Worm (Caenorhabditis elegans) whole organism, young adult: ENCODE data around the gene F29B9.12.

Source experiments
- B0035.1 ChIP-seq: sonication (generic microtip); optimal IDR thresholded peaks from 2 replicates; lab custom pipeline; 2016; ENCODE audit warnings: missing genetic modification characterization, mild to moderate bottlenecking, missing compliant biosample characterization, missing genotype, missing genetic modification reagents
- C06A6.2 ChIP-seq: fragments of 200-800 bp; sonication (Bioruptor generic); conservative IDR thresholded peaks from 2 replicates; pipeline ENCODE4 v1.3.6; 2022; ENCODE audit warnings: missing genetic modification characterization, missing compliant biosample characterization
- F10E7.11 ChIP-seq: sonication (generic microtip); optimal IDR thresholded peaks from 2 replicates; lab custom pipeline; 2017; ENCODE audit warnings: mild to moderate bottlenecking, missing genetic modification characterization, moderate library complexity, missing compliant biosample characterization
- F23B12.7 ChIP-seq: sonication (generic microtip); optimal IDR thresholded peaks from 2 replicates; lab custom pipeline; 2017; ENCODE audit warnings: missing genetic modification characterization, mild to moderate bottlenecking, missing compliant biosample characterization, antibody characterized with exemption, moderate library complexity; ENCODE audit not compliant: insufficient read depth
- F33H1.4 ChIP-seq: fragments of 200-800 bp; sonication (Bioruptor generic); IDR thresholded peaks from 2 replicates; pipeline ENCODE4 v1.3.6; 2022; ENCODE audit warnings: missing genetic modification reagents, missing genetic modification characterization, missing compliant biosample characterization
- F37B4.10 ChIP-seq: fragments of 200-800 bp; sonication (Bioruptor generic); IDR thresholded peaks from 2 replicates; pipeline ENCODE4 v1.3.6; 2022; ENCODE audit warnings: missing genetic modification characterization, missing compliant biosample characterization
- F39B2.1 ChIP-seq: fragments of 200-800 bp; sonication (Bioruptor generic); IDR thresholded peaks from 2 replicates; pipeline ENCODE4 v1.3.6; 2022; ENCODE audit warnings: missing genetic modification reagents, missing genetic modification characterization, missing compliant biosample characterization
- F52B5.7 ChIP-seq: sonication (generic microtip); optimal IDR thresholded peaks from 2 replicates; lab custom pipeline; 2016; ENCODE audit warnings: mild to moderate bottlenecking, missing genetic modification characterization, missing compliant biosample characterization
- Y56A3A.18 ChIP-seq: fragments of 200-800 bp; sonication (Bioruptor generic); IDR thresholded peaks from 2 replicates; pipeline ENCODE4 v1.3.6; 2022; ENCODE audit warnings: missing genetic modification reagents, missing genetic modification characterization, missing compliant biosample characterization
- akir-1 ChIP-seq: fragments of 200-800 bp; sonication (Bioruptor generic); optimal IDR thresholded peaks from 2 replicates; lab custom pipeline; 2018; ENCODE audit warnings: mild to moderate bottlenecking, missing genetic modification characterization, moderate library complexity, missing compliant biosample characterization
- aptf-2 ChIP-seq: fragments of 200-800 bp; sonication (Bioruptor generic); conservative IDR thresholded peaks from 2 replicates; pipeline ENCODE4 v1.3.6; 2022; ENCODE audit warnings: missing genetic modification reagents, missing genetic modification characterization, missing compliant biosample characterization
- aptf-3 ChIP-seq: fragments of 200-800 bp; sonication (Bioruptor generic); IDR thresholded peaks from 2 replicates; pipeline ENCODE4 v1.3.6; 2022; ENCODE audit warnings: missing genetic modification characterization, missing compliant biosample characterization
- athp-1 ChIP-seq: sonication (generic microtip); optimal IDR thresholded peaks from 2 replicates; lab custom pipeline; 2017; ENCODE audit warnings: mild to moderate bottlenecking, missing genetic modification characterization, missing compliant biosample characterization
- attf-3 ChIP-seq: fragments of 200-800 bp; sonication (Bioruptor generic); conservative IDR thresholded peaks from 2 replicates; pipeline ENCODE4 v1.3.6; 2022; ENCODE audit warnings: missing genetic modification reagents, missing genetic modification characterization, missing compliant biosample characterization
- attf-5 ChIP-seq: fragments of 200-800 bp; sonication (Bioruptor generic); optimal IDR thresholded peaks from 2 replicates; lab custom pipeline; 2018; ENCODE audit warnings: mild to moderate bottlenecking, missing genetic modification characterization, missing compliant biosample characterization
- ccch-3 ChIP-seq: fragments of 200-800 bp; sonication (Bioruptor generic); optimal IDR thresholded peaks from 2 replicates; lab custom pipeline; 2018; ENCODE audit warnings: mild to moderate bottlenecking, missing genetic modification characterization, missing compliant biosample characterization
- ceh-58 ChIP-seq: fragments of 200-800 bp; sonication (Bioruptor generic); IDR thresholded peaks from 2 replicates; pipeline ENCODE4 v1.3.6; 2022; ENCODE audit warnings: missing genetic modification characterization, missing compliant biosample characterization
- ceh-91 ChIP-seq: fragments of 200-800 bp; sonication (Bioruptor generic); IDR thresholded peaks from 2 replicates; pipeline ENCODE4 v1.3.6; 2022; ENCODE audit warnings: missing genetic modification reagents, missing genetic modification characterization, missing compliant biosample characterization
- dox-1 ChIP-seq: fragments of 200-800 bp; sonication (Bioruptor generic); IDR thresholded peaks from 2 replicates; pipeline ENCODE4 v1.3.6; 2022; ENCODE audit warnings: missing genetic modification reagents, missing genetic modification characterization, missing compliant biosample characterization
- dpff-1 ChIP-seq: sonication (generic microtip); optimal IDR thresholded peaks from 2 replicates; lab custom pipeline; 2017; ENCODE audit warnings: mild to moderate bottlenecking, missing genetic modification characterization, missing compliant biosample characterization
- dpl-1 ChIP-seq: fragments of 150-350 bp; optimal IDR thresholded peaks from 2 replicates; lab custom pipeline; 2014; ENCODE audit warnings: missing biosample characterization, missing genetic modification reagents, missing genetic modification characterization
- egl-44 ChIP-seq: fragments of 200-800 bp; sonication (Bioruptor generic); IDR thresholded peaks from 2 replicates; pipeline ENCODE4 v1.3.6; 2022; ENCODE audit warnings: missing genetic modification reagents, missing genetic modification characterization, missing compliant biosample characterization
- egrh-3 ChIP-seq: fragments of 200-800 bp; sonication (Bioruptor generic); IDR thresholded peaks from 2 replicates; pipeline ENCODE4 v1.3.6; 2022; ENCODE audit warnings: missing genetic modification reagents, missing genetic modification characterization, missing compliant biosample characterization
- ekl-4 ChIP-seq: fragments of 200-800 bp; sonication (Bioruptor generic); IDR thresholded peaks from 2 replicates; pipeline ENCODE4 v1.3.6; 2022; ENCODE audit warnings: missing genetic modification reagents, missing genetic modification characterization, missing compliant biosample characterization
- gei-17 ChIP-seq: fragments of 200-800 bp; sonication (Bioruptor generic); optimal IDR thresholded peaks from 2 replicates; lab custom pipeline; 2018; ENCODE audit warnings: mild to moderate bottlenecking, missing genetic modification characterization, missing compliant biosample characterization
- hlh-26 ChIP-seq: fragments of 200-800 bp; sonication (Bioruptor generic); conservative IDR thresholded peaks from 2 replicates; pipeline ENCODE4 v1.3.6; 2022; ENCODE audit warnings: missing genetic modification reagents, missing genetic modification characterization, missing compliant biosample characterization
- hsf-1 ChIP-seq: fragments of 200-800 bp; sonication (Bioruptor generic); IDR thresholded peaks from 2 replicates; pipeline ENCODE4 v1.3.6; 2022; ENCODE audit warnings: missing genetic modification reagents, missing genetic modification characterization, missing compliant biosample characterization
- lin-26 ChIP-seq: fragments of 200-800 bp; sonication (Bioruptor generic); IDR thresholded peaks from 2 replicates; pipeline ENCODE4 v1.3.6; 2022; ENCODE audit warnings: missing genetic modification reagents, missing genetic modification characterization, missing compliant biosample characterization
- lin-40 ChIP-seq: sonication (generic microtip); optimal IDR thresholded peaks from 2 replicates; lab custom pipeline; 2016; ENCODE audit warnings: missing genetic modification characterization, mild to moderate bottlenecking, missing compliant biosample characterization, missing genotype, missing genetic modification reagents
- lir-1 ChIP-seq: fragments of 200-800 bp; sonication (Bioruptor generic); conservative IDR thresholded peaks from 2 replicates; pipeline ENCODE4 v1.3.6; 2022; ENCODE audit warnings: missing genetic modification reagents, missing genetic modification characterization, missing compliant biosample characterization
- madf-6 ChIP-seq: fragments of 200-800 bp; sonication (Bioruptor generic); IDR thresholded peaks from 2 replicates; pipeline ENCODE4 v1.3.6; 2022; ENCODE audit warnings: missing genetic modification reagents, missing genetic modification characterization, missing compliant biosample characterization
- madf-8 ChIP-seq: fragments of 200-800 bp; sonication (Bioruptor generic); conservative IDR thresholded peaks from 2 replicates; pipeline ENCODE4 v1.3.6; 2022; ENCODE audit warnings: missing genetic modification reagents, missing genetic modification characterization, missing compliant biosample characterization
- mcd-1 ChIP-seq: fragments of 200-800 bp; sonication (Bioruptor generic); IDR thresholded peaks from 2 replicates; pipeline ENCODE4 v1.3.6; 2022; ENCODE audit warnings: missing genetic modification reagents, missing genetic modification characterization, missing compliant biosample characterization
- mxl-1 ChIP-seq: sonication (generic microtip); optimal IDR thresholded peaks from 2 replicates; lab custom pipeline; 2016; ENCODE audit warnings: missing genetic modification characterization, missing compliant biosample characterization
- nhr-120 ChIP-seq: fragments of 200-800 bp; sonication (Bioruptor generic); IDR thresholded peaks from 2 replicates; pipeline ENCODE4 v1.3.6; 2022; ENCODE audit warnings: missing genetic modification characterization, missing compliant biosample characterization
- pha-4 ChIP-seq: fragments of 150-350 bp; sonication (generic microtip); optimal IDR thresholded peaks from 2 replicates; lab custom pipeline; 2014; ENCODE audit warnings: missing biosample characterization, missing genetic modification reagents, missing genetic modification characterization
- rec-8 ChIP-seq, 2 experiments: sonication (generic microtip); optimal IDR thresholded peaks; 2 replicates each; lab custom pipeline; 2016; ENCODE audit warnings: mild to moderate bottlenecking in 2 of 2, missing genetic modification characterization in 2 of 2, missing genetic modification reagents in 2 of 2, missing genotype in 2 of 2, missing biosample characterization in 1 of 2, missing compliant biosample characterization in 1 of 2, moderate library complexity in 1 of 2
- rpc-1 ChIP-seq, 2 experiments: fragments of 150-350 bp in 1 of 2; sonication (generic microtip) in 1 of 2; optimal IDR thresholded peaks; 2 replicates each; lab custom pipeline; 2014 to 2018; ENCODE audit warnings: missing biosample characterization in 1 of 2, missing genetic modification characterization in 1 of 2, missing genetic modification reagents in 1 of 2, missing genotype in 1 of 2
- sea-2 ChIP-seq: fragments of 200-800 bp; sonication (Bioruptor generic); IDR thresholded peaks from 2 replicates; pipeline ENCODE4 v1.3.6; 2022; ENCODE audit warnings: missing genetic modification characterization, missing compliant biosample characterization
- snpc-1.1 ChIP-seq: sonication (generic microtip); optimal IDR thresholded peaks from 2 replicates; lab custom pipeline; 2017; ENCODE audit warnings: missing genetic modification characterization, mild to moderate bottlenecking, missing compliant biosample characterization, antibody characterized with exemption, moderate library complexity, missing genotype, missing genetic modification reagents; ENCODE audit not compliant: insufficient read depth
- snpc-4 ChIP-seq, 5 experiments: fragments of 150-350 bp in 1 of 5; sonication (generic microtip) in 4 of 5; optimal IDR thresholded peaks; 2 replicates each; lab custom pipeline; 2014 to 2018; ENCODE audit warnings: missing genetic modification characterization in 5 of 5, missing biosample characterization in 3 of 5, antibody characterized with exemption in 2 of 5, mild to moderate bottlenecking in 2 of 5, missing compliant biosample characterization in 2 of 5, missing genotype in 2 of 5, moderate library complexity in 2 of 5, missing genetic modification reagents in 1 of 5
- somi-1 ChIP-seq: fragments of 200-800 bp; sonication (Bioruptor generic); optimal IDR thresholded peaks from 2 replicates; lab custom pipeline; 2018; ENCODE audit warnings: mild to moderate bottlenecking, missing genetic modification characterization, missing compliant biosample characterization
- tlf-1 ChIP-seq: fragments of 200-800 bp; sonication (Bioruptor generic); optimal IDR thresholded peaks from 2 replicates; lab custom pipeline; 2018; ENCODE audit warnings: mild to moderate bottlenecking, missing genetic modification characterization, missing compliant biosample characterization
- unc-130 ChIP-seq: sonication (generic microtip); optimal IDR thresholded peaks from 2 replicates; lab custom pipeline; 2016; ENCODE audit warnings: missing genetic modification reagents, missing genetic modification characterization, missing compliant biosample characterization
- unc-62 ChIP-seq: fragments of 150-350 bp; optimal IDR thresholded peaks from 2 replicates; lab custom pipeline; 2014; ENCODE audit warnings: missing biosample characterization, missing genetic modification reagents, missing genetic modification characterization
- xnd-1 ChIP-seq: sonication (generic microtip); optimal IDR thresholded peaks from 2 replicates; lab custom pipeline; 2016; ENCODE audit warnings: missing genotype, missing genetic modification reagents, missing genetic modification characterization, missing compliant biosample characterization
- ztf-26 ChIP-seq: sonication (generic microtip); optimal IDR thresholded peaks from 2 replicates; lab custom pipeline; 2017; ENCODE audit warnings: missing genetic modification characterization, missing compliant biosample characterization
- ztf-28 ChIP-seq: fragments of 200-800 bp; sonication (Bioruptor generic); IDR thresholded peaks from 2 replicates; pipeline ENCODE4 v1.3.6; 2022; ENCODE audit warnings: missing genetic modification reagents, missing genetic modification characterization, missing compliant biosample characterization

Gene F29B9.12

DNA sequence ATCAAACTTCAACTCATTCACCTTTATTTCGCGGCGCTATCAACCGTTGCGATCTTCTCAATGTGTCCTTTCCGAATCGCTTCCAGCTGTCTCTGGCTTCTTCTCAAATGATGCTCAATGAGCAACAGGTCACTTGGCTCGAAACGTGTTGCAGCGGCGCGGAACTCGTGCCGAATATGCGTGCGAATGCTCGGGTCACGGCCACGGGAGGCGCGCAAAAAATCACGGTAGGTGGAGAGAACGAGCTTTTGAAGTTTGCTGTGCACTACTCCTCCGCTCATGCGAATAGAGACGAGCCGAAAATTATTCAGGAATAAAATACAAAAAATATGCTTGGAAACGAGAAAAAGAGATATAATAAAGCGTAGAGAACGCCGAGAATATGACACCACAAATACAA lies 41.1 kb downstream of the F29B9.12 start, which contains the start of gene cif-1 (continued):
- TF ChIP-seq madf-8 (no peak), F52B5.7 (tag; lab: Kevin White, UChicago) (peak; percentile 71), egl-44 (GFP tag; lab: Robert Waterston, UW) (no peak), dpff-1 (tag; lab: Kevin White, UChicago) (no peak), aptf-3 (GFP tag; lab: Robert Waterston, UW) (no peak), snpc-4 (GFP tag; optimal IDR thresholded peaks at IDR 0.05; lab: Kevin White, UChicago) (no peak), snpc-4 (tag; optimal IDR thresholded peaks at IDR 0.05; lab: Kevin White, UChicago) (no peak), attf-5 (GFP tag; lab: Kevin White, UChicago) (no peak), gei-17 (GFP tag; lab: Kevin White, UChicago) (no peak), dpl-1 (GFP tag; lab: Kevin White, UChicago) (no peak), lin-40 (no peak), sea-2 (GFP tag; lab: Robert Waterston, UW) (no peak), Y56A3A.18 (no peak), ztf-28 (GFP tag; lab: Robert Waterston, UW) (no peak), ekl-4 (GFP tag; lab: Robert Waterston, UW) (peak; percentile 46; the same call in 1 of the 2 replicates), ztf-26 (no peak), akir-1 (GFP tag; lab: Kevin White, UChicago) (no peak), B0035.1 (tag; lab: Kevin White, UChicago) (no peak), mxl-1 (tag; lab: Kevin White, UChicago) (no peak), F10E7.11 (tag; lab: Kevin White, UChicago) (no peak), nhr-120 (GFP tag; lab: Robert Waterston, UW) (no peak), rpc-1 (optimal IDR thresholded peaks at IDR 0.05; lab: Kevin White, UChicago) (no peak), rpc-1 (tag; optimal IDR thresholded peaks at IDR 0.05; lab: Kevin White, UChicago) (no peak), dox-1 (GFP tag; lab: Robert Waterston, UW) (peak; percentile 53; the same call in 1 of the 2 replicates), snpc-1.1 (tag; lab: Kevin White, UChicago) (no peak), ccch-3 (no peak), lir-1 (no peak), somi-1 (GFP tag; lab: Kevin White, UChicago) (no peak), unc-62 (GFP tag; lab: Kevin White, UChicago) (no peak), F37B4.10 (GFP tag; lab: Robert Waterston, UW) (no peak), F23B12.7 (tag; lab: Kevin White, UChicago) (no peak), rec-8 (tag; optimal IDR thresholded peaks at IDR 0.05; lab: Kevin White, UChicago) (no peak), xnd-1 (tag; lab: Kevin White, UChicago) (peak; percentile 0), F39B2.1 (GFP tag; lab: Robert Waterston, UW) (no peak), aptf-2 (GFP tag; lab: Robert Waterston, UW) (no peak), F33H1.4 (no peak), ceh-91 (GFP tag; lab: Robert Waterston, UW) (no peak), pha-4 (tag; lab: Kevin White, UChicago) (no peak), hsf-1 (GFP tag; lab: Robert Waterston, UW) (no peak), madf-6 (peak; percentile 53), ceh-58 (GFP tag; lab: Robert Waterston, UW) (0 out of 2 replicates have a peak, but pooled peaks have one; percentile 36), unc-130 (GFP tag; lab: Kevin White, UChicago) (no peak), C06A6.2 (GFP tag; lab: Robert Waterston, UW) (no peak), mcd-1 (GFP tag; lab: Robert Waterston, UW) (peak; percentile 34), tlf-1 (GFP tag; lab: Kevin White, UChicago) (no peak), attf-3 (GFP tag; lab: Robert Waterston, UW) (no peak), athp-1 (tag; lab: Kevin White, UChicago) (no peak), hlh-26 (GFP tag; lab: Robert Waterston, UW) (no peak), egrh-3 (GFP tag; lab: Robert Waterston, UW) (no peak), lin-26 (0 out of 2 replicates have a peak, but pooled peaks have one; percentile 53)
